Worm (Caenorhabditis elegans) whole organism, young adult: ENCODE measurements around the gene idpp-4.

Experiments
- F10E7.11 ChIP-seq: sonication (generic microtip); optimal IDR thresholded peaks from 2 replicates; lab custom pipeline; 2017; ENCODE audit warnings: mild to moderate bottlenecking, missing genetic modification characterization, moderate library complexity, missing compliant biosample characterization
- F37B4.10 ChIP-seq: fragments of 200-800 bp; sonication (Bioruptor generic); IDR thresholded peaks from 2 replicates; pipeline ENCODE4 v1.3.6; 2022; ENCODE audit warnings: missing genetic modification characterization, missing compliant biosample characterization
- Y53G8AR.9 ChIP-seq: fragments of 200-800 bp; sonication (Bioruptor generic); conservative IDR thresholded peaks from 2 replicates; pipeline ENCODE4 v1.3.6; 2022; ENCODE audit warnings: missing genetic modification reagents, missing genetic modification characterization, missing compliant biosample characterization
- Y56A3A.18 ChIP-seq: fragments of 200-800 bp; sonication (Bioruptor generic); IDR thresholded peaks from 2 replicates; pipeline ENCODE4 v1.3.6; 2022; ENCODE audit warnings: missing genetic modification reagents, missing genetic modification characterization, missing compliant biosample characterization
- athp-1 ChIP-seq: sonication (generic microtip); optimal IDR thresholded peaks from 2 replicates; lab custom pipeline; 2017; ENCODE audit warnings: mild to moderate bottlenecking, missing genetic modification characterization, missing compliant biosample characterization
- attf-3 ChIP-seq: fragments of 200-800 bp; sonication (Bioruptor generic); conservative IDR thresholded peaks from 2 replicates; pipeline ENCODE4 v1.3.6; 2022; ENCODE audit warnings: missing genetic modification reagents, missing genetic modification characterization, missing compliant biosample characterization
- cebp-1 ChIP-seq, 2 experiments: fragments of 200-800 bp in 1 of 2; sonication (Bioruptor generic) in 1 of 2; sonication (generic microtip) in 1 of 2; IDR thresholded peaks in 1 of 2; optimal IDR thresholded peaks in 1 of 2; 2 replicates each; pipeline versions ENCODE4 v1.3.6 to Lab custom; 2017 to 2022; ENCODE audit warnings: missing compliant biosample characterization in 2 of 2, missing genetic modification characterization in 2 of 2, mild to moderate bottlenecking in 1 of 2, missing genetic modification reagents in 1 of 2, moderate library complexity in 1 of 2
- cebp-2 ChIP-seq: fragments of 200-800 bp; sonication (Bioruptor generic); IDR thresholded peaks from 2 replicates; pipeline ENCODE4 v1.3.6; 2022; ENCODE audit warnings: missing genetic modification characterization, missing compliant biosample characterization
- ceh-40 ChIP-seq: fragments of 200-800 bp; sonication (Bioruptor generic); IDR thresholded peaks from 2 replicates; pipeline ENCODE4 v1.3.6; 2022; ENCODE audit warnings: missing genetic modification characterization, missing compliant biosample characterization
- die-1 ChIP-seq: sonication (generic microtip); optimal IDR thresholded peaks from 2 replicates; lab custom pipeline; 2016; ENCODE audit warnings: missing genotype, mild to moderate bottlenecking, missing genetic modification characterization, missing compliant biosample characterization
- dox-1 ChIP-seq: fragments of 200-800 bp; sonication (Bioruptor generic); IDR thresholded peaks from 2 replicates; pipeline ENCODE4 v1.3.6; 2022; ENCODE audit warnings: missing genetic modification reagents, missing genetic modification characterization, missing compliant biosample characterization
- dpff-1 ChIP-seq: sonication (generic microtip); optimal IDR thresholded peaks from 2 replicates; lab custom pipeline; 2017; ENCODE audit warnings: mild to moderate bottlenecking, missing genetic modification characterization, missing compliant biosample characterization
- dpl-1 ChIP-seq: fragments of 150-350 bp; optimal IDR thresholded peaks from 2 replicates; lab custom pipeline; 2014; ENCODE audit warnings: missing biosample characterization, missing genetic modification reagents, missing genetic modification characterization
- efl-1 ChIP-seq: fragments of 150-350 bp; optimal IDR thresholded peaks from 2 replicates; lab custom pipeline; 2014; ENCODE audit warnings: missing biosample characterization, missing genetic modification reagents, missing genetic modification characterization
- egl-18 ChIP-seq: fragments of 200-800 bp; sonication (Bioruptor generic); IDR thresholded peaks from 2 replicates; pipeline ENCODE4 v1.3.6; 2022; ENCODE audit warnings: missing genetic modification reagents, missing genetic modification characterization, missing compliant biosample characterization
- egl-44 ChIP-seq: fragments of 200-800 bp; sonication (Bioruptor generic); IDR thresholded peaks from 2 replicates; pipeline ENCODE4 v1.3.6; 2022; ENCODE audit warnings: missing genetic modification reagents, missing genetic modification characterization, missing compliant biosample characterization
- fkh-3 ChIP-seq: sonication (generic microtip); optimal IDR thresholded peaks from 2 replicates; lab custom pipeline; 2016; ENCODE audit warnings: mild to moderate bottlenecking, missing genetic modification characterization, missing compliant biosample characterization
- hlh-12 ChIP-seq: sonication (generic microtip); optimal IDR thresholded peaks from 2 replicates; lab custom pipeline; 2016; ENCODE audit warnings: missing genetic modification characterization, missing compliant biosample characterization
- hmg-20 ChIP-seq: fragments of 200-800 bp; sonication (Bioruptor generic); IDR thresholded peaks from 2 replicates; pipeline ENCODE4 v1.3.6; 2022; ENCODE audit warnings: missing genetic modification reagents, missing genetic modification characterization, missing compliant biosample characterization
- lin-35 ChIP-seq, 3 experiments: fragments of 150-350 bp in 2 of 3; sonication (generic microtip) in 1 of 3; optimal IDR thresholded peaks; 2 replicates each; lab custom pipeline; 2014 to 2018; ENCODE audit warnings: missing biosample characterization in 3 of 3, missing genetic modification characterization in 3 of 3, missing genetic modification reagents in 3 of 3
- lin-54 ChIP-seq: fragments of 200-800 bp; sonication (Bioruptor generic); optimal IDR thresholded peaks from 2 replicates; lab custom pipeline; 2018; ENCODE audit warnings: mild to moderate bottlenecking, missing genetic modification characterization, missing compliant biosample characterization
- lir-1 ChIP-seq: fragments of 200-800 bp; sonication (Bioruptor generic); conservative IDR thresholded peaks from 2 replicates; pipeline ENCODE4 v1.3.6; 2022; ENCODE audit warnings: missing genetic modification reagents, missing genetic modification characterization, missing compliant biosample characterization
- lsy-27 ChIP-seq: sonication (generic microtip); optimal IDR thresholded peaks from 2 replicates; lab custom pipeline; 2017; ENCODE audit warnings: missing genetic modification characterization, mild to moderate bottlenecking, missing compliant biosample characterization, antibody characterized with exemption, missing genotype, borderline replicate concordance; ENCODE audit not compliant: insufficient read depth
- madf-6 ChIP-seq: fragments of 200-800 bp; sonication (Bioruptor generic); IDR thresholded peaks from 2 replicates; pipeline ENCODE4 v1.3.6; 2022; ENCODE audit warnings: missing genetic modification reagents, missing genetic modification characterization, missing compliant biosample characterization
- mel-28 ChIP-seq: sonication (generic microtip); optimal IDR thresholded peaks from 2 replicates; lab custom pipeline; 2016; ENCODE audit warnings: borderline replicate concordance, mild to moderate bottlenecking, missing genetic modification characterization, missing compliant biosample characterization
- nhr-120 ChIP-seq: fragments of 200-800 bp; sonication (Bioruptor generic); IDR thresholded peaks from 2 replicates; pipeline ENCODE4 v1.3.6; 2022; ENCODE audit warnings: missing genetic modification characterization, missing compliant biosample characterization
- nhr-27 ChIP-seq: fragments of 200-800 bp; sonication (Bioruptor generic); optimal IDR thresholded peaks from 2 replicates; lab custom pipeline; 2018; ENCODE audit warnings: mild to moderate bottlenecking, missing genetic modification characterization, moderate library complexity, missing compliant biosample characterization
- nhr-80 ChIP-seq: sonication (generic microtip); optimal IDR thresholded peaks from 2 replicates; lab custom pipeline; 2016; ENCODE audit warnings: missing genetic modification characterization, missing compliant biosample characterization
- pbrm-1 ChIP-seq: fragments of 200-800 bp; sonication (Bioruptor generic); IDR thresholded peaks from 2 replicates; pipeline ENCODE4 v1.3.6; 2022; ENCODE audit warnings: missing genetic modification reagents, missing genetic modification characterization, missing compliant biosample characterization
- pha-4 ChIP-seq: fragments of 150-350 bp; sonication (generic microtip); optimal IDR thresholded peaks from 2 replicates; lab custom pipeline; 2014; ENCODE audit warnings: missing biosample characterization, missing genetic modification reagents, missing genetic modification characterization
- snpc-1.3 ChIP-seq: sonication (generic microtip); optimal IDR thresholded peaks from 2 replicates; lab custom pipeline; 2017; ENCODE audit warnings: missing genetic modification characterization, mild to moderate bottlenecking, missing compliant biosample characterization, antibody characterized with exemption, moderate library complexity, missing genotype, missing genetic modification reagents; ENCODE audit not compliant: insufficient read depth
- snpc-3.4 ChIP-seq: sonication (generic microtip); optimal IDR thresholded peaks from 2 replicates; lab custom pipeline; 2017; ENCODE audit warnings: missing genetic modification characterization, mild to moderate bottlenecking, missing compliant biosample characterization, antibody characterized with exemption, moderate library complexity, missing genotype, missing genetic modification reagents
- ztf-6 ChIP-seq: fragments of 200-800 bp; sonication (Bioruptor generic); IDR thresholded peaks from 2 replicates; pipeline ENCODE4 v1.3.6; 2022; ENCODE audit warnings: missing genetic modification reagents, missing genetic modification characterization, missing compliant biosample characterization

idpp-4 gene

ce11 chrII:10345012-10345411, 23.8 kb downstream of the idpp-4 start, which contains the start of gene pro-2:
Gene pro-2 (minus strand): TSS chrII:10345112.
- TF ChIP-seq snpc-3.4 (tag; lab: Kevin White, UChicago), result no peak
- no peak for TF ChIP-seq Y56A3A.18
- no peak for TF ChIP-seq nhr-120
- TF ChIP-seq die-1, result no peak
- TF ChIP-seq cebp-2 (GFP tag; lab: Robert Waterston, UW), result no peak
- no peak for TF ChIP-seq pha-4
- no peak for TF ChIP-seq dpl-1 (GFP tag; lab: Kevin White, UChicago)
- no peak for TF ChIP-seq lir-1
- no peak for TF ChIP-seq egl-18 (GFP tag; lab: Robert Waterston, UW)
- TF ChIP-seq pbrm-1 (GFP tag; lab: Robert Waterston, UW), result no peak
- no peak for TF ChIP-seq hmg-20
- no peak for TF ChIP-seq fkh-3 (tag; lab: Kevin White, UChicago)
- TF ChIP-seq hlh-12 (tag; lab: Kevin White, UChicago), result no peak
- TF ChIP-seq, all 124 proteins: peak for 0

- TF ChIP-seq madf-6 (GFP tag; lab: Robert Waterston, UW), result peak; percentile 37; the same call in 1 of the 2 replicates
- TF ChIP-seq egl-18 (GFP tag; lab: Robert Waterston, UW), result no peak
- TF ChIP-seq cebp-1 (GFP tag; IDR thresholded peaks at IDR 0.05; lab: Robert Waterston, UW), result no peak
- TF ChIP-seq cebp-1 (tag; optimal IDR thresholded peaks at IDR 0.05; lab: Kevin White, UChicago), result peak; percentile 53
These were observed 24.8 kb downstream of the idpp-4 start, which contains the start of gene C07E3.10 for ce11 chrII:10346075-10346474. Gene C07E3.10 (plus strand): TSS chrII:10346375.

- no peak for TF ChIP-seq madf-6 (GFP tag; lab: Robert Waterston, UW)
- no peak for TF ChIP-seq dpff-1 (tag; lab: Kevin White, UChicago)
- no peak for TF ChIP-seq F37B4.10 (GFP tag; lab: Robert Waterston, UW)
- TF ChIP-seq egl-44 (GFP tag; lab: Robert Waterston, UW), result no peak
- TF ChIP-seq nhr-27 (tag; lab: Kevin White, UChicago), result no peak
- no peak for TF ChIP-seq mel-28 (tag; lab: Kevin White, UChicago)
- TF ChIP-seq cebp-1 (GFP tag; IDR thresholded peaks at IDR 0.05; lab: Robert Waterston, UW), result no peak
- TF ChIP-seq cebp-1 (tag; optimal IDR thresholded peaks at IDR 0.05; lab: Kevin White, UChicago), result peak; percentile 48
- TF ChIP-seq nhr-80 (tag; lab: Kevin White, UChicago), result no peak
These were observed 28.7 kb downstream of the idpp-4 start, which contains the start of gene stip-1 for ce11 chrII:10349915-10350314. Gene stip-1 (minus strand): TSS chrII:10350012.

ce11 chrII:10350487-10350886, 29.2 kb downstream of the idpp-4 start, which contains the start of gene C07E3.9:
Gene C07E3.9 (plus strand): TSS chrII:10350756.
- TF ChIP-seq lin-35 (GFP tag; optimal IDR thresholded peaks at IDR 0.05; lab: Kevin White, UChicago), result peak in 1 of 3 experiments; percentile 58
- peak; percentile 53 for TF ChIP-seq efl-1 (GFP tag; lab: Kevin White, UChicago)
- TF ChIP-seq ceh-40 (GFP tag; lab: Robert Waterston, UW), result no peak
- no peak for TF ChIP-seq snpc-1.3 (tag; lab: Kevin White, UChicago)
- TF ChIP-seq dox-1 (GFP tag; lab: Robert Waterston, UW), result no peak
- peak; percentile 90 for TF ChIP-seq attf-3
- peak; percentile 79 for TF ChIP-seq lin-54 (GFP tag; lab: Kevin White, UChicago)
- no peak for TF ChIP-seq ztf-6 (GFP tag; lab: Robert Waterston, UW)
- no peak for TF ChIP-seq F10E7.11
- peak; percentile 66 for TF ChIP-seq dpl-1 (GFP tag; lab: Kevin White, UChicago)
- TF ChIP-seq lsy-27 (tag; lab: Kevin White, UChicago), result no peak
- no peak for TF ChIP-seq Y53G8AR.9
- no peak for TF ChIP-seq athp-1 (tag; lab: Kevin White, UChicago)
